Worm (Caenorhabditis elegans) whole organism, L4/young adult: ENCODE data around the gene ttr-28.
"Not testable (repeated sequence)": the region's sequence is repeated elsewhere in the genome, so short reads cannot be mapped to it uniquely, and the experiment has no call there.

ENCODE experiments used
- W03F9.2 ChIP-seq: fragments of 150-350 bp; optimal IDR thresholded peaks from 2 replicates; lab custom pipeline; 2014; ENCODE audit warnings: missing biosample characterization, missing genetic modification characterization
- dao-5 ChIP-seq: sonication (generic microtip); optimal IDR thresholded peaks from 2 replicates; lab custom pipeline; 2016; ENCODE audit warnings: missing genotype, missing genetic modification characterization, moderate library complexity, missing compliant biosample characterization
- him-1 ChIP-seq: sonication (generic microtip); optimal IDR thresholded peaks from 2 replicates; lab custom pipeline; 2016; ENCODE audit warnings: missing genotype, missing genetic modification reagents, missing genetic modification characterization, missing compliant biosample characterization

Gene ttr-28

ce11 chrV:12895772-12896171 lies 9.2 kb downstream of the ttr-28 start, which contains the start of gene ttbk-7:
ttbk-7 (minus strand) TSS chrV:12895872.
- TF ChIP-seq W03F9.2 (tag; lab: Kevin White, UChicago): no peak
- TF ChIP-seq him-1: no peak
- no peak for TF ChIP-seq dao-5 (tag; lab: Kevin White, UChicago)

ce11 chrV:12885860-12886259 lies 19.1 kb downstream of the ttr-28 start, which contains the start of gene glb-24:
glb-24 (minus strand) TSS chrV:12885960.
- TF ChIP-seq W03F9.2 (tag; lab: Kevin White, UChicago) (no peak), him-1 (no peak)

ce11 chrV:12882370-12882769 lies 22.6 kb downstream of the ttr-28 start:
- no peak for TF ChIP-seq W03F9.2 (tag; lab: Kevin White, UChicago)
- no peak for TF ChIP-seq him-1

- TF ChIP-seq dao-5 (tag; lab: Kevin White, UChicago) (no peak), W03F9.2 (tag; lab: Kevin White, UChicago) (no peak), him-1 (no peak)
Measured at ce11 chrV:12881396-12881795, 23.6 kb downstream of the ttr-28 start.

ce11 chrV:12879349-12879748 lies 25.6 kb downstream of the ttr-28 start:
- TF ChIP-seq him-1: no peak
- TF ChIP-seq W03F9.2 (tag; lab: Kevin White, UChicago): no peak
- no peak for TF ChIP-seq dao-5 (tag; lab: Kevin White, UChicago)

ce11 chrV:12877579-12877978 lies 27.4 kb downstream of the ttr-28 start:
- TF ChIP-seq dao-5 (tag; lab: Kevin White, UChicago): no peak
- TF ChIP-seq W03F9.2 (tag; lab: Kevin White, UChicago): no peak
- no peak for TF ChIP-seq him-1

ce11 chrV:12876708-12877107 lies 28.3 kb downstream of the ttr-28 start:
- TF ChIP-seq W03F9.2 (tag; lab: Kevin White, UChicago): no peak
- TF ChIP-seq him-1: no peak
- TF ChIP-seq dao-5 (tag; lab: Kevin White, UChicago): no peak

- TF ChIP-seq W03F9.2 (tag; lab: Kevin White, UChicago) (no peak), dao-5 (tag; lab: Kevin White, UChicago) (no peak), him-1 (no peak)
Measured at ce11 chrV:12875850-12876249, 29.1 kb downstream of the ttr-28 start.

ce11 chrV:12871753-12872152 lies 33.2 kb downstream of the ttr-28 start, which contains the start of gene bus-19:
bus-19 (plus strand) TSS chrV:12872053.
- TF ChIP-seq dao-5 (tag; lab: Kevin White, UChicago) (no peak), W03F9.2 (tag; lab: Kevin White, UChicago) (no peak), him-1 (no peak)

- TF ChIP-seq him-1: no peak
- TF ChIP-seq dao-5 (tag; lab: Kevin White, UChicago): no peak
- no peak for TF ChIP-seq W03F9.2 (tag; lab: Kevin White, UChicago)
Measured at ce11 chrV:12870740-12871139, 34.2 kb downstream of the ttr-28 start.

- TF ChIP-seq him-1 (peak; percentile 82), dao-5 (tag; lab: Kevin White, UChicago) (no peak), W03F9.2 (tag; lab: Kevin White, UChicago) (peak; percentile 78)
Measured at ce11 chrV:12869948-12870347, 35.0 kb downstream of the ttr-28 start, which contains the start of gene T07F10.3. T07F10.3 (minus strand) TSS chrV:12870045.

ce11 chrV:12867997-12868396 lies 37.0 kb downstream of the ttr-28 start, which contains the start of gene nspg-1:
nspg-1 (minus strand) TSS chrV:12868097.
- no peak for TF ChIP-seq him-1
- TF ChIP-seq W03F9.2 (tag; lab: Kevin White, UChicago): no peak
- TF ChIP-seq dao-5 (tag; lab: Kevin White, UChicago): no peak

- not testable (repeated sequence) for TF ChIP-seq dao-5 (tag; lab: Kevin White, UChicago); him-1; W03F9.2 (tag; lab: Kevin White, UChicago)
Measured at ce11 chrV:12865615-12866014, 39.4 kb downstream of the ttr-28 start, which contains the start of gene T07F10.5. T07F10.5 (plus strand) TSS chrV:12865915.

- TF ChIP-seq dao-5 (tag; lab: Kevin White, UChicago) (no peak), him-1 (no peak), W03F9.2 (tag; lab: Kevin White, UChicago) (no peak)
Measured at ce11 chrV:12859144-12859543, 45.8 kb downstream of the ttr-28 start, which contains the start of gene anp-1. anp-1 (plus strand) TSS chrV:12859444.

- TF ChIP-seq him-1 (no peak), W03F9.2 (tag; lab: Kevin White, UChicago) (no peak), dao-5 (tag; lab: Kevin White, UChicago) (no peak)
Measured at ce11 chrV:12854766-12855165, 50.2 kb downstream of the ttr-28 start, which contains the start of gene C44H9.7. C44H9.7 (minus strand) TSS chrV:12854866.
